Worm (Caenorhabditis elegans) whole organism, L2 larva: ENCODE measurements around the gene F41G4.8.
"Not testable (repeated sequence)": the region's sequence is repeated elsewhere in the genome, so short reads cannot be mapped to it uniquely, and the experiment has no call there.

Source experiments
- elt-1 ChIP-seq: fragments of 150-350 bp; optimal IDR thresholded peaks from 2 replicates; lab custom pipeline; 2014; ENCODE audit warnings: missing biosample characterization, missing genetic modification characterization
- skn-1 ChIP-seq: sonication (generic microtip); optimal IDR thresholded peaks from 2 replicates; lab custom pipeline; 2017; ENCODE audit warnings: missing biosample characterization, missing genetic modification characterization
- ztf-4 ChIP-seq: fragments of 150-350 bp; optimal IDR thresholded peaks from 2 replicates; lab custom pipeline; 2014; ENCODE audit warnings: missing biosample characterization, missing genetic modification characterization

DNA sequence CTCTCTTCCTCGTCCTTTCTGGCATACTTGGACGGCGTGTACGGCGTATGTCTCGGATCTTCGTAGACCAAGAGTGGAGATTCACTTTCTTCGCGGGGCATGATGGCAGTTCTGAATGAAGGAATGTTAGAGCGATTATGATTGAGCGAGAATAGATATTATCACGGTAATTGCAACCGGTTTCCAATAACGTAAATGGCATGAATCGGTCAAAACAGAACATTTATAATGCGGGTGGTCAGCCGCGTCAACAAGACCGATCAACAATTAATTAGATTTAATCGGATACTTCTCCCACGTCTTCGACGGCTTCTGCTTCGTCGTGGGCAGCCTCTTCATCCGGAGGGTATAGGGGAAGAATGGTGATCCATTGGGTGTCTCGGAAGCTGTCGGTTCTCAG lies 10.1 kb downstream of the F41G4.8 start, which contains the start of gene F41G4.13:
- not testable (repeated sequence) for TF ChIP-seq elt-1, ztf-4, skn-1 (tag; lab: Kevin White, UChicago)
